Worm (Caenorhabditis elegans) whole organism, L4 larva: ENCODE data around the gene T27E7.3.
"Not testable (repeated sequence)": the region's sequence is repeated elsewhere in the genome, so short reads cannot be mapped to it uniquely, and the experiment has no call there.

Source experiments
- F10B5.3 ChIP-seq: sonication (generic microtip); optimal IDR thresholded peaks from 2 replicates; lab custom pipeline; 2016; ENCODE audit warnings: mild to moderate bottlenecking, missing genetic modification characterization, missing compliant biosample characterization
- cey-2 ChIP-seq: sonication (generic microtip); optimal IDR thresholded peaks from 3 replicates; lab custom pipeline; 2017; ENCODE audit warnings: missing genetic modification characterization, mild to moderate bottlenecking, missing compliant biosample characterization, antibody characterized with exemption, borderline replicate concordance; ENCODE audit not compliant: insufficient read depth
- mdl-1 ChIP-seq, 2 experiments: fragments of 150-350 bp in 1 of 2; sonication (generic microtip) in 1 of 2; optimal IDR thresholded peaks; 2 replicates each; lab custom pipeline; 2014 to 2017; ENCODE audit warnings: missing biosample characterization in 2 of 2, missing genetic modification characterization in 2 of 2
- mes-2 ChIP-seq: sonication (generic microtip); optimal IDR thresholded peaks from 2 replicates; lab custom pipeline; 2016; ENCODE audit warnings: missing genotype, mild to moderate bottlenecking, missing genetic modification characterization, missing compliant biosample characterization; ENCODE audit not compliant: poor library complexity, severe bottlenecking
- mxl-3 ChIP-seq: fragments of 200-800 bp; sonication (Bioruptor generic); optimal IDR thresholded peaks from 2 replicates; lab custom pipeline; 2018; ENCODE audit warnings: mild to moderate bottlenecking, missing genetic modification characterization, missing compliant biosample characterization
- nhr-11 ChIP-seq: fragments of 150-350 bp; optimal IDR thresholded peaks from 2 replicates; lab custom pipeline; 2014; ENCODE audit warnings: missing biosample characterization, missing genetic modification characterization
- nhr-237 ChIP-seq: sonication (generic microtip); optimal IDR thresholded peaks from 2 replicates; lab custom pipeline; 2017; ENCODE audit warnings: missing biosample characterization, missing genetic modification characterization
- nhr-76 ChIP-seq: fragments of 150-350 bp; optimal IDR thresholded peaks from 2 replicates; lab custom pipeline; 2014; ENCODE audit warnings: missing biosample characterization, missing genetic modification characterization
- nhr-77 ChIP-seq: fragments of 150-350 bp; optimal IDR thresholded peaks from 2 replicates; lab custom pipeline; 2014; ENCODE audit warnings: missing biosample characterization, missing genetic modification characterization
- set-16 ChIP-seq: fragments of 200-800 bp; sonication (Bioruptor generic); IDR thresholded peaks from 2 replicates; pipeline ENCODE4 v1.3.6; 2022; ENCODE audit warnings: missing genetic modification reagents, missing genetic modification characterization, missing compliant biosample characterization
- tag-97 ChIP-seq: fragments of 200-800 bp; sonication (Bioruptor generic); IDR thresholded peaks from 2 replicates; pipeline ENCODE4 v1.3.6; 2022; ENCODE audit warnings: missing genetic modification characterization, missing compliant biosample characterization
- unc-39 ChIP-seq: sonication (generic microtip); optimal IDR thresholded peaks from 2 replicates; lab custom pipeline; 2017; ENCODE audit warnings: missing biosample characterization, missing genetic modification characterization

DNA sequence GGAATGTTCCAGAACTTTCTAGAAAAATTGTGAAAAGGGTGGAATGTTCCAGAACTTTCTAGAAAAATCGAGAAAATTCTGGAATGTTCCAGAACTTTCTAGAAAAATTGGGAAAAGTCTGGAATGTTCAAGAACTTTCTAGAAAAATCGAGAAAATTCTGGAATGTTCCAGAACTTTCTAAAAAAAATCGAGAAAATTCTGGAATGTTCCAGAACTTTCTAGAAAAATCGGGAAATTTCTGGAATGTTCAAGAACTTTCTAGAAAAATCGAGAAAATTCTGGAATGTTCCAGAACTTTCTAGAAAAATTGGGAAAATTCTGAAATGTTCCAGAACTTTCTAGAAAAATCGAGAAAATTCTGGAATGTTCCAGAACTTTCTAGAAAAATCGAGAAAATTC is 48.3 kb upstream of the T27E7.3 start:
- not testable (repeated sequence) for TF ChIP-seq nhr-11 (tag; lab: Kevin White, UChicago); nhr-237 (tag; lab: Kevin White, UChicago); unc-39 (tag; lab: Kevin White, UChicago); nhr-77 (tag; lab: Kevin White, UChicago); mdl-1 (tag; optimal IDR thresholded peaks at IDR 0.05; lab: Kevin White, UChicago); F10B5.3 (tag; lab: Kevin White, UChicago); tag-97 (GFP tag; lab: Robert Waterston, UW); mxl-3 (GFP tag; lab: Kevin White, UChicago); set-16; cey-2 (tag; lab: Kevin White, UChicago); nhr-76 (tag; lab: Kevin White, UChicago); mes-2 (tag; lab: Kevin White, UChicago)
